Worm (Caenorhabditis elegans) whole organism, L4/young adult: Measurements from ENCODE around the gene oac-23.
"Not testable (repeated sequence)": the region's sequence is repeated elsewhere in the genome, so short reads cannot be mapped to it uniquely, and the experiment has no call there.

ENCODE experiments used
- W03F9.2 ChIP-seq: fragments of 150-350 bp; optimal IDR thresholded peaks from 2 replicates; lab custom pipeline; 2014; ENCODE audit warnings: missing biosample characterization, missing genetic modification characterization
- dao-5 ChIP-seq: sonication (generic microtip); optimal IDR thresholded peaks from 2 replicates; lab custom pipeline; 2016; ENCODE audit warnings: missing genotype, missing genetic modification characterization, moderate library complexity, missing compliant biosample characterization
- him-1 ChIP-seq: sonication (generic microtip); optimal IDR thresholded peaks from 2 replicates; lab custom pipeline; 2016; ENCODE audit warnings: missing genotype, missing genetic modification reagents, missing genetic modification characterization, missing compliant biosample characterization

Gene oac-23

DNA sequence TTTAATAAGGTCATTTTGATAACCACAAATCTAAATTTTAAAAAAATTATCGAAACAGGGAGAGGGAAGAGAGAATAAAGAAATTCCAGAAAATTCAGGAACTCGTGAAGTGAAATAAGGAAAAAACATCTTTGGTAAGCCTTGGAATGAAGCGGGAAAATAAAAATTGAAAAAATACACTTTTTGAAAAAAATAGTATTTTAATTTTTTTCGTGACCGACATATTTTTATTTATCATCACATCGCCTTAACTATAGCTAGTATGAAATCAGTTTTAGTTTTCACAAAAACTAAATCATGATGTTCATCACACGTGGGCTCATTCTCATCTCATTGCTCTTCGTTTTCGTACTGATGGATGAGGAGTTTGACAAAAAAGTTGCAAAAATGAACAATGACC is 27.9 kb downstream of the oac-23 start, which contains the start of gene F56D6.13:
Gene F56D6.13 (plus strand): TSS at position 301 of the 400 bp plus-strand sequence.
- no peak for TF ChIP-seq him-1
- TF ChIP-seq dao-5, result no peak
- TF ChIP-seq W03F9.2, result no peak

ce11 chrIV:3911848-3912247 is 30.6 kb downstream of the oac-23 start, which contains the start of gene F56D6.18:
Gene F56D6.18 (minus strand): TSS chrIV:3911948.
- TF ChIP-seq him-1, W03F9.2, dao-5: not testable (repeated sequence)

DNA sequence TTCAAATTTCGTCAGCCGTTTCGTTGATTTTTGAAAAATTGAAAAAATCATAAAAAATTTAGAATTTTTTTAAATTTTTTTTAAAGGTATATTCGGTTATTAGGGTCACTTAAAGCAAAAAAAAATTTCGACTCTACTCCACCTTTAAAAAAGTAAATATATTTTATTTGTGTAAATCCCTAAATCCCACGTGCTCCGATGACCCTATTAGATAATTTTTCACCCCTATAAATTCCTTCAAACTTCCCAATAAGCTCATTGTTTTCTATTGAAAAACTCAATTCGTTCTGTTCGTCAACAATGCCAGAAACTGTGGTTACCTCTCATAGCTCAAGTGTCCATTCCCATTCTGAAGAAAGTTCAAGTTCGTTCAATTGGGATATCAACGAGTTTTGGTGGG is 31.4 kb downstream of the oac-23 start, which contains the start of gene F56D6.20:
Gene F56D6.20 (plus strand): TSS at position 301 of the 400 bp plus-strand sequence.
- TF ChIP-seq W03F9.2, result no peak
- TF ChIP-seq him-1, result no peak
- TF ChIP-seq dao-5, result no peak

ce11 chrIV:3914462-3914861 is 33.2 kb downstream of the oac-23 start, which contains the start of gene F56D6.19:
Gene F56D6.19 (plus strand): TSS chrIV:3914762.
- TF ChIP-seq W03F9.2, result no peak
- TF ChIP-seq him-1, result no peak
- no peak for TF ChIP-seq dao-5

DNA sequence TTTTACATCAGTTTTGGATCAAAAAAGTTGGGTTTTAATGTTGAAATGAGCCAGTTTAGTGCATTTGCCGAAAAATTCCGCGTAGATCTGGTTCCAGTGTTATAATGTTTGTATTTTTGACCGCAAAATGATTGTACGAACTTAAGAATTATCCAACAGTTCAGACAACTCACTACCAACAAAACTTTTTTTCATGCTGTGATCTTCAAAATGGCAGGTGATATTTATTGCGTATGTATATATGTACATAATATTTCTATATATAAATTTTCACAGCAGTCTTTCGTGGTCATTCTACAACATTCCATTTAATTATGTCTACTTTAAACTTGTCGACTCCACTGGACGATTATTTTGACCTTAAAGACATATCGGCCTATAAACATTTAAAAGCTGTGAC is 34.1 kb downstream of the oac-23 start, which contains the start of gene srz-20:
Gene srz-20 (plus strand): TSS at position 301 of the 400 bp plus-strand sequence.
- no peak for TF ChIP-seq dao-5
- TF ChIP-seq W03F9.2, result no peak
- TF ChIP-seq him-1, result no peak

DNA sequence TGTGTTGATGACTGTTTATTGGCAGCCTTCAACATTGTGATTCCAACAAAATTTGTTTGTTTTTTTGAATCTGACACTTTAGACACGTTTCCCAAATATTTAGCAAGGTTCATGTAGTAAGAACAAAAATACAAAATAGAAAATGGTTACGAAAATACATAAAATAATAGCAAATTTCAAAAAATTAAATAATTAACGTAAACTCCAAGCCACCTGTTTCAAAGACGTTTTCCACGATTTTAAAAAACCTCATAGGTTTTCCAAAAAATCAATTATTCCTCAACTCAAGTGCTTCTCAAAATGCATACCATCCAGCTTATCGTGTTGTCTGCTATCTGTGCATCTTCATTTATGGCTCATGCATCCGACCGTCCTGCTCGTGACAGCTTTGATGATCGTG is 36.2 kb downstream of the oac-23 start, which contains the start of gene F56D6.14:
Gene F56D6.14 (plus strand): TSS at position 301 of the 400 bp plus-strand sequence.
- TF ChIP-seq him-1, result no peak
- TF ChIP-seq W03F9.2, result no peak
- no peak for TF ChIP-seq dao-5

DNA sequence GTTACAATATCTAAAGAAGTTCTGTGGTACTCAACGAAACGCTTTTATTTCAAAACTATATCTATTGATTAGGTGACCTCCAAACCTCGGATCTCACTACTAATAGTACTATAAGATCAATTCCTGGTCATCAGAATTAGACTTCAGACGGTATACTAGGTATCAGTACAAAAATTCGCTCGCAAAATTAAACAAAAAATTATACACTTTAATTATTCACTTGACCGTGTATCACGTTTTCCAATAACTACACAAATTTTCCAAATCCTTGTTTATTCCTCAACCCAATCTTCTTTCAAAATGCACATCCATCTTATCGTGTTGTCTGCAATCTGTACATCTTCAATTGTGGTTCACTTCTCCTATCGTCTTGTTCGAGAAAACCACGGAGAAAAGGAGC is 36.9 kb downstream of the oac-23 start, which contains the start of gene F56D6.23:
Gene F56D6.23 (plus strand): TSS at position 301 of the 400 bp plus-strand sequence.
- TF ChIP-seq W03F9.2 (no peak), him-1 (no peak), dao-5 (no peak)

ce11 chrIV:3919506-3919905 is 38.3 kb downstream of the oac-23 start, which contains the start of gene srz-19:
Gene srz-19 (plus strand): TSS chrIV:3919806.
- TF ChIP-seq him-1 (no peak), W03F9.2 (no peak), dao-5 (no peak)

- no peak for TF ChIP-seq W03F9.2
- TF ChIP-seq dao-5, result no peak
- no peak for TF ChIP-seq him-1
Observed at ce11 chrIV:3921898-3922297, 40.7 kb downstream of the oac-23 start, which contains the start of gene clec-67. Gene clec-67 (plus strand): TSS chrIV:3922165.

DNA sequence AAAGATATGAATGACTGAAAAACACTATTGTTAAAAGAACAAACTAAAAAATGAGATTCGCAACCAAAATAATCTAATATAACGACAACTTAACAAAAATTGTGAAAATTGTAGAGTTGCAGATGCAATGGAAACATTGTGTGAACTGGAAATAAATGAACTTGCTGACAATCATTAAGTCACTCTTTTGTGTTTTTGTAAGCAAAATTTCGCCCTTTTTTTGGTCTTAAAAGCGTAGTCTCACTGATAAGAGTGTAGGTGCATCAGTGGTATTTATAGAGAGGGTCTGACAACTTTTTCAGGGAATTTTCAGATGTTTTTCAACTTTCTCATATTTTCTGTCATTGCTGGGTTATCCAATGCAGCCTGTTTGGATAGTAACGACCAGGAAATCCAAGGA is 44.9 kb downstream of the oac-23 start, which contains the start of gene clec-68:
Gene clec-68 (plus strand): TSS at position 301 of the 400 bp plus-strand sequence.
- TF ChIP-seq W03F9.2, result no peak
- no peak for TF ChIP-seq him-1
- TF ChIP-seq dao-5, result no peak

ce11 chrIV:3932408-3932807 is 51.2 kb downstream of the oac-23 start, which contains the start of gene clec-70:
Gene clec-70 (plus strand): TSS chrIV:3932708.
- not testable (repeated sequence) for TF ChIP-seq dao-5, W03F9.2, him-1
